Worm (Caenorhabditis elegans): ENCODE results near the gene D1079.1.

Gene D1079.1

ce11 chrX:4402854-4403253, at the start of gene D1079.1:
Gene D1079.1, plus strand, starts transcription at chrX:4403154.
- TF ChIP-seq ets-7 (tag; optimal IDR thresholded peaks at IDR 0.05) (no peak), B0310.2 (tag; optimal IDR thresholded peaks at IDR 0.05) (no peak), hmbx-1 (tag; optimal IDR thresholded peaks at IDR 0.05) (no peak), ceh-13 (GFP tag; optimal IDR thresholded peaks at IDR 0.05) (no peak), tbx-37 (GFP tag; conservative IDR thresholded peaks at IDR 0.05) (no peak)

- TF ChIP-seq tbx-11 (GFP tag; IDR thresholded peaks at IDR 0.05) (no peak), aly-1 (tag; optimal IDR thresholded peaks at IDR 0.05) (no peak), flt-1 (GFP tag; IDR thresholded peaks at IDR 0.05) (no peak), hmg-4 (GFP tag; optimal IDR thresholded peaks at IDR 0.05) (no peak), hnd-1 (tag; optimal IDR thresholded peaks at IDR 0.05) (no peak), pes-1 (GFP tag; IDR thresholded peaks at IDR 0.05) (no peak), ceh-36 (tag; optimal IDR thresholded peaks at IDR 0.05) (no peak), B0310.2 (tag; optimal IDR thresholded peaks at IDR 0.05) (no peak), hmbx-1 (tag; optimal IDR thresholded peaks at IDR 0.05) (no peak), tra-4 (tag; optimal IDR thresholded peaks at IDR 0.05) (no peak), F13C5.2 (tag; optimal IDR thresholded peaks at IDR 0.05) (no peak)
Observed at ce11 chrX:4353318-4353717, 49.6 kb upstream of the D1079.1 start, which contains the start of gene col-165. Gene col-165, plus strand, starts transcription at chrX:4353618.

ce11 chrX:4357467-4357866, 45.5 kb upstream of the D1079.1 start, which contains the start of gene F14H12.6:
Gene F14H12.6, minus strand, starts transcription at chrX:4357567.
- TF ChIP-seq ama-1 (optimal IDR thresholded peaks at IDR 0.05), result no peak

ce11 chrX:4359030-4359429, 43.9 kb upstream of the D1079.1 start:
- TF ChIP-seq hmg-4 (GFP tag; optimal IDR thresholded peaks at IDR 0.05) (no peak), flt-1 (GFP tag; IDR thresholded peaks at IDR 0.05) (no peak), ceh-13 (GFP tag; optimal IDR thresholded peaks at IDR 0.05) (no peak), scrt-1 (GFP tag; IDR thresholded peaks at IDR 0.05) (no peak)

- TF ChIP-seq aly-1 (tag; optimal IDR thresholded peaks at IDR 0.05) (no peak), tbx-37 (GFP tag; conservative IDR thresholded peaks at IDR 0.05) (no peak), ama-1 (optimal IDR thresholded peaks at IDR 0.05) (no peak), B0310.2 (tag; optimal IDR thresholded peaks at IDR 0.05) (no peak), sea-1 (GFP tag; conservative IDR thresholded peaks at IDR 0.05) (no peak), hmbx-1 (tag; optimal IDR thresholded peaks at IDR 0.05) (no peak), ets-7 (tag; optimal IDR thresholded peaks at IDR 0.05) (no peak), pes-1 (GFP tag; IDR thresholded peaks at IDR 0.05) (no peak), tra-4 (tag; optimal IDR thresholded peaks at IDR 0.05) (no peak), hnd-1 (tag; optimal IDR thresholded peaks at IDR 0.05) (no peak)
Observed at ce11 chrX:4362522-4362921, 40.4 kb upstream of the D1079.1 start, which contains the start of gene F14H12.7. Gene F14H12.7, minus strand, starts transcription at chrX:4362622.

- TF ChIP-seq ceh-36 (tag; optimal IDR thresholded peaks at IDR 0.05), result no peak
- no peak for TF ChIP-seq F13C5.2 (tag; optimal IDR thresholded peaks at IDR 0.05)
- TF ChIP-seq flt-1 (GFP tag; IDR thresholded peaks at IDR 0.05), result no peak
- TF ChIP-seq hmg-4 (GFP tag; optimal IDR thresholded peaks at IDR 0.05), result no peak
- no peak for TF ChIP-seq tbx-11 (GFP tag; IDR thresholded peaks at IDR 0.05)
- no peak for TF ChIP-seq tbx-37 (GFP tag; conservative IDR thresholded peaks at IDR 0.05)
- TF ChIP-seq ceh-13 (GFP tag; optimal IDR thresholded peaks at IDR 0.05), result no peak
- TF ChIP-seq aly-1 (tag; optimal IDR thresholded peaks at IDR 0.05), result no peak
- TF ChIP-seq ama-1 (optimal IDR thresholded peaks at IDR 0.05), result no peak
- TF ChIP-seq hnd-1 (tag; optimal IDR thresholded peaks at IDR 0.05), result no peak
- TF ChIP-seq ets-7 (tag; optimal IDR thresholded peaks at IDR 0.05), result no peak
- no peak for TF ChIP-seq sea-1 (GFP tag; conservative IDR thresholded peaks at IDR 0.05)
- no peak for TF ChIP-seq B0310.2 (tag; optimal IDR thresholded peaks at IDR 0.05)
- TF ChIP-seq tra-4 (tag; optimal IDR thresholded peaks at IDR 0.05), result no peak
- no peak for TF ChIP-seq hmbx-1 (tag; optimal IDR thresholded peaks at IDR 0.05)
- no peak for TF ChIP-seq pes-1 (GFP tag; IDR thresholded peaks at IDR 0.05)
Observed at ce11 chrX:4363200-4363599, 39.8 kb upstream of the D1079.1 start, which contains the start of gene F14H12.17. Gene F14H12.17, minus strand, starts transcription at chrX:4363300.

- no peak for TF ChIP-seq pes-1 (GFP tag; IDR thresholded peaks at IDR 0.05)
- no peak for TF ChIP-seq tbx-37 (GFP tag; conservative IDR thresholded peaks at IDR 0.05)
- no peak for TF ChIP-seq tbx-11 (GFP tag; IDR thresholded peaks at IDR 0.05)
- no peak for TF ChIP-seq ama-1 (optimal IDR thresholded peaks at IDR 0.05)
- TF ChIP-seq aly-1 (tag; optimal IDR thresholded peaks at IDR 0.05), result no peak
- no peak for TF ChIP-seq F13C5.2 (tag; optimal IDR thresholded peaks at IDR 0.05)
- TF ChIP-seq ets-7 (tag; optimal IDR thresholded peaks at IDR 0.05), result no peak
- TF ChIP-seq ceh-13 (GFP tag; optimal IDR thresholded peaks at IDR 0.05), result no peak
- no peak for TF ChIP-seq ceh-36 (tag; optimal IDR thresholded peaks at IDR 0.05)
- no peak for TF ChIP-seq sea-1 (GFP tag; conservative IDR thresholded peaks at IDR 0.05)
- no peak for TF ChIP-seq hmbx-1 (tag; optimal IDR thresholded peaks at IDR 0.05)
- no peak for TF ChIP-seq scrt-1 (GFP tag; IDR thresholded peaks at IDR 0.05)
Observed at ce11 chrX:4364877-4365276, 38.1 kb upstream of the D1079.1 start, which contains the start of gene F14H12.8. Gene F14H12.8, minus strand, starts transcription at chrX:4364977.

ce11 chrX:4366231-4366630, 36.7 kb upstream of the D1079.1 start, which contains the start of gene R160.3:
Gene R160.3, minus strand, starts transcription at chrX:4366331.
- TF ChIP-seq F13C5.2 (tag; optimal IDR thresholded peaks at IDR 0.05) (no peak), hmbx-1 (tag; optimal IDR thresholded peaks at IDR 0.05) (no peak), tbx-37 (GFP tag; conservative IDR thresholded peaks at IDR 0.05) (no peak)

ce11 chrX:4367414-4367813, 35.5 kb upstream of the D1079.1 start, which contains the start of gene R160.10:
Gene R160.10, minus strand, starts transcription at chrX:4367514.
- no peak for TF ChIP-seq ceh-36 (tag; optimal IDR thresholded peaks at IDR 0.05)
- no peak for TF ChIP-seq flt-1 (GFP tag; IDR thresholded peaks at IDR 0.05)
- no peak for TF ChIP-seq ama-1 (optimal IDR thresholded peaks at IDR 0.05)
- no peak for TF ChIP-seq ets-7 (tag; optimal IDR thresholded peaks at IDR 0.05)

Measured in whole organism, early embryonic.